Worm (Caenorhabditis elegans) whole organism, L4 larva: ENCODE results near the gene C28G1.2.

ENCODE experiments used
- F37D6.2 ChIP-seq: sonication (generic microtip); optimal IDR thresholded peaks from 2 replicates; lab custom pipeline; 2016; ENCODE audit warnings: mild to moderate bottlenecking, missing genetic modification characterization, missing compliant biosample characterization
- F44E2.7 ChIP-seq: fragments of 200-800 bp; sonication (Bioruptor generic); IDR thresholded peaks from 2 replicates; pipeline ENCODE4 v2.1.2; 2022; ENCODE audit warnings: missing genetic modification characterization, missing compliant biosample characterization
- T26A8.4 ChIP-seq: fragments of 200-800 bp; sonication (Bioruptor generic); IDR thresholded peaks from 2 replicates; pipeline ENCODE4 v1.3.6; 2022; ENCODE audit warnings: missing genetic modification characterization, missing compliant biosample characterization
- Y75B8A.6 ChIP-seq: fragments of 200-800 bp; sonication (Bioruptor generic); IDR thresholded peaks from 2 replicates; pipeline ENCODE4 v1.3.6; 2022; ENCODE audit warnings: missing genetic modification reagents, missing genetic modification characterization, missing compliant biosample characterization
- ZK546.5 ChIP-seq, 2 experiments: sonication (generic microtip); optimal IDR thresholded peaks; 2 replicates each; lab custom pipeline; 2017; ENCODE audit warnings: missing biosample characterization in 2 of 2, missing genetic modification characterization in 2 of 2
- aha-1 ChIP-seq: fragments of 150-350 bp; peaks from one replicate; lab custom pipeline; 2014; ENCODE audit warnings: missing biosample characterization, missing genetic modification characterization
- ceh-20 ChIP-seq: fragments of 200-800 bp; sonication (Bioruptor generic); IDR thresholded peaks from 2 replicates; pipeline ENCODE4 v1.3.6; 2022; ENCODE audit warnings: missing genetic modification reagents, missing genetic modification characterization, missing compliant biosample characterization
- cey-2 ChIP-seq: sonication (generic microtip); optimal IDR thresholded peaks from 3 replicates; lab custom pipeline; 2017; ENCODE audit warnings: missing genetic modification characterization, mild to moderate bottlenecking, missing compliant biosample characterization, antibody characterized with exemption, borderline replicate concordance; ENCODE audit not compliant: insufficient read depth
- ctbp-1 ChIP-seq: fragments of 200-800 bp; sonication (Bioruptor generic); IDR thresholded peaks from 2 replicates; pipeline ENCODE4 v1.3.6; 2022; ENCODE audit warnings: missing genetic modification reagents, missing genetic modification characterization, missing compliant biosample characterization
- daf-16 ChIP-seq, 3 experiments: sonication (generic microtip); optimal IDR thresholded peaks; 2 replicates each; lab custom pipeline; 2016 to 2017; ENCODE audit warnings: missing genetic modification characterization in 3 of 3, missing genetic modification reagents in 3 of 3, mild to moderate bottlenecking in 2 of 3, missing compliant biosample characterization in 2 of 3, missing biosample characterization in 1 of 3, moderate library complexity in 1 of 3
- dmd-6 ChIP-seq: fragments of 200-800 bp; sonication (Bioruptor generic); IDR thresholded peaks from 2 replicates; pipeline ENCODE4 v1.3.6; 2022; ENCODE audit warnings: missing genetic modification reagents, missing genetic modification characterization, missing compliant biosample characterization
- dpl-1 ChIP-seq: fragments of 150-350 bp; optimal IDR thresholded peaks from 2 replicates; lab custom pipeline; 2014; ENCODE audit warnings: missing biosample characterization, missing genetic modification reagents, missing genetic modification characterization
- dve-1 ChIP-seq: sonication (generic microtip); optimal IDR thresholded peaks from 2 replicates; lab custom pipeline; 2017; ENCODE audit warnings: antibody characterized with exemption, mild to moderate bottlenecking, missing genetic modification characterization, missing compliant biosample characterization; ENCODE audit not compliant: insufficient read depth
- egl-43 ChIP-seq: fragments of 200-800 bp; sonication (Bioruptor generic); IDR thresholded peaks from 2 replicates; pipeline ENCODE4 v1.3.6; 2022; ENCODE audit warnings: missing genetic modification reagents, missing genetic modification characterization, missing compliant biosample characterization
- fkh-10 ChIP-seq: fragments of 150-350 bp; optimal IDR thresholded peaks from 2 replicates; lab custom pipeline; 2014; ENCODE audit warnings: missing biosample characterization, missing genetic modification reagents, missing genetic modification characterization
- hif-1 ChIP-seq, 2 experiments: sonication (generic microtip); optimal IDR thresholded peaks; 2 replicates each; lab custom pipeline; 2016 to 2017; ENCODE audit warnings: missing compliant biosample characterization in 2 of 2, missing genetic modification characterization in 2 of 2, missing genetic modification reagents in 2 of 2, missing genotype in 2 of 2, mild to moderate bottlenecking in 1 of 2
- hlh-11 ChIP-seq: fragments of 200-800 bp; sonication (Bioruptor generic); optimal IDR thresholded peaks from 2 replicates; lab custom pipeline; 2018; ENCODE audit warnings: mild to moderate bottlenecking, missing genetic modification characterization, missing compliant biosample characterization
- hlh-30 ChIP-seq: sonication (generic microtip); optimal IDR thresholded peaks from 2 replicates; lab custom pipeline; 2017; ENCODE audit warnings: antibody characterized with exemption, mild to moderate bottlenecking, missing genetic modification characterization, missing compliant biosample characterization; ENCODE audit not compliant: insufficient read depth
- jun-1 ChIP-seq: fragments of 150-350 bp; optimal IDR thresholded peaks from 2 replicates; lab custom pipeline; 2014; ENCODE audit warnings: missing biosample characterization, missing genetic modification reagents, missing genetic modification characterization
- lim-7 ChIP-seq: fragments of 200-800 bp; sonication (Bioruptor generic); IDR thresholded peaks from 2 replicates; pipeline ENCODE4 v1.3.6; 2022; ENCODE audit warnings: missing genetic modification characterization, missing compliant biosample characterization
- lin-1 ChIP-seq: fragments of 200-800 bp; sonication (Bioruptor generic); IDR thresholded peaks from 2 replicates; pipeline ENCODE4 v1.3.6; 2022; ENCODE audit warnings: missing genetic modification reagents, missing genetic modification characterization, missing compliant biosample characterization
- lin-13 ChIP-seq: fragments of 150-350 bp; optimal IDR thresholded peaks from 2 replicates; lab custom pipeline; 2014; ENCODE audit warnings: missing biosample characterization, missing genetic modification reagents, missing genetic modification characterization
- lin-38 ChIP-seq: fragments of 200-800 bp; sonication (Bioruptor generic); IDR thresholded peaks from 2 replicates; pipeline ENCODE4 v1.3.6; 2022; ENCODE audit warnings: missing genetic modification reagents, missing genetic modification characterization, missing compliant biosample characterization
- lsy-2 ChIP-seq, 2 experiments: fragments of 150-350 bp in 1 of 2; sonication (generic microtip) in 1 of 2; optimal IDR thresholded peaks; 2 replicates each; lab custom pipeline; 2014 to 2017; ENCODE audit warnings: missing biosample characterization in 2 of 2, missing genetic modification characterization in 2 of 2
- mep-1 ChIP-seq: fragments of 150-350 bp; sonication (generic microtip); optimal IDR thresholded peaks from 3 replicates; lab custom pipeline; 2014; ENCODE audit warnings: missing biosample characterization, missing genetic modification characterization
- mes-2 ChIP-seq: sonication (generic microtip); optimal IDR thresholded peaks from 2 replicates; lab custom pipeline; 2016; ENCODE audit warnings: missing genotype, mild to moderate bottlenecking, missing genetic modification characterization, missing compliant biosample characterization; ENCODE audit not compliant: poor library complexity, severe bottlenecking
- nhr-102 ChIP-seq: sonication (generic microtip); optimal IDR thresholded peaks from 2 replicates; lab custom pipeline; 2016; ENCODE audit warnings: mild to moderate bottlenecking, missing genetic modification characterization, moderate library complexity, missing compliant biosample characterization
- nhr-28 ChIP-seq: fragments of 150-350 bp; optimal IDR thresholded peaks from 2 replicates; lab custom pipeline; 2014; ENCODE audit warnings: missing biosample characterization, missing genetic modification characterization
- nhr-42 ChIP-seq: fragments of 200-800 bp; sonication (Bioruptor generic); IDR thresholded peaks from 2 replicates; pipeline ENCODE4 v1.3.6; 2022; ENCODE audit warnings: missing genetic modification characterization, missing compliant biosample characterization
- nhr-48 ChIP-seq: sonication (generic microtip); optimal IDR thresholded peaks from 2 replicates; lab custom pipeline; 2016; ENCODE audit warnings: mild to moderate bottlenecking, missing genetic modification characterization, missing compliant biosample characterization
- pha-4 ChIP-seq, 2 experiments: fragments of 150-350 bp in 1 of 2; fragments of 200-800 bp in 1 of 2; sonication (Bioruptor generic) in 1 of 2; IDR thresholded peaks in 1 of 2; optimal IDR thresholded peaks in 1 of 2; 2 replicates each; pipeline versions ENCODE4 v1.3.6 to Lab custom; 2014 to 2022; ENCODE audit warnings: missing genetic modification characterization in 2 of 2, missing genetic modification reagents in 2 of 2, missing biosample characterization in 1 of 2, missing compliant biosample characterization in 1 of 2
- php-3 ChIP-seq: fragments of 200-800 bp; sonication (Bioruptor generic); IDR thresholded peaks from 2 replicates; pipeline ENCODE4 v1.3.6; 2022; ENCODE audit warnings: missing genetic modification reagents, missing genetic modification characterization, missing compliant biosample characterization
- pqm-1 ChIP-seq: sonication (generic microtip); optimal IDR thresholded peaks from 2 replicates; lab custom pipeline; 2017; ENCODE audit warnings: missing biosample characterization, missing genetic modification characterization
- spr-1 ChIP-seq: sonication (generic microtip); optimal IDR thresholded peaks from 2 replicates; lab custom pipeline; 2016; ENCODE audit warnings: mild to moderate bottlenecking, missing genetic modification characterization, missing compliant biosample characterization
- tag-97 ChIP-seq: fragments of 200-800 bp; sonication (Bioruptor generic); IDR thresholded peaks from 2 replicates; pipeline ENCODE4 v1.3.6; 2022; ENCODE audit warnings: missing genetic modification characterization, missing compliant biosample characterization
- tra-1 ChIP-seq: fragments of 200-800 bp; sonication (Bioruptor generic); IDR thresholded peaks from 2 replicates; pipeline ENCODE4 v1.3.6; 2022; ENCODE audit warnings: missing genetic modification reagents, missing genetic modification characterization, missing compliant biosample characterization
- unc-130 ChIP-seq: sonication (generic microtip); optimal IDR thresholded peaks from 2 replicates; lab custom pipeline; 2016; ENCODE audit warnings: missing genetic modification reagents, missing genetic modification characterization, missing compliant biosample characterization
- unc-62 ChIP-seq, 3 experiments: fragments of 150-350 bp in 1 of 3; sonication (generic microtip); optimal IDR thresholded peaks in 2 of 3; peaks in 1 of 3; 1 replicate in 1 of 3; 2 replicates in 2 of 3; lab custom pipeline; 2014 to 2017; ENCODE audit warnings: missing biosample characterization in 3 of 3, missing genetic modification characterization in 3 of 3, missing genetic modification reagents in 3 of 3, missing genotype in 1 of 3
- zfp-2 ChIP-seq: sonication (generic microtip); optimal IDR thresholded peaks from 2 replicates; lab custom pipeline; 2016; ENCODE audit warnings: mild to moderate bottlenecking, missing genetic modification characterization, missing compliant biosample characterization
- ztf-7 ChIP-seq: fragments of 150-350 bp; optimal IDR thresholded peaks from 2 replicates; lab custom pipeline; 2014; ENCODE audit warnings: missing biosample characterization, missing genetic modification characterization

Gene C28G1.2

ce11 chrX:8810908-8811307, 24.9 kb upstream of the C28G1.2 start, which contains the start of gene R04E5.9 (continued):
- peak; percentile 58; the same call in 1 of the 2 replicates for TF ChIP-seq pha-4 (GFP tag; IDR thresholded peaks at IDR 0.05; lab: Robert Waterston, UW)
- peak; percentile 33 for TF ChIP-seq pha-4 (tag; optimal IDR thresholded peaks at IDR 0.05; lab: Kevin White, UChicago)
- TF ChIP-seq egl-43 (GFP tag; lab: Robert Waterston, UW): peak; percentile 85
- peak; percentile 98 for TF ChIP-seq hlh-30 (tag; lab: Kevin White, UChicago)
- TF ChIP-seq spr-1 (tag; lab: Kevin White, UChicago): peak; percentile 23
- peak; percentile 78 for TF ChIP-seq T26A8.4 (GFP tag; lab: Robert Waterston, UW)
- TF ChIP-seq ceh-20 (GFP tag; lab: Robert Waterston, UW): peak; percentile 44; the same call in 1 of the 2 replicates
- peak; percentile 94 for TF ChIP-seq mep-1
- peak; percentile 65; the same call in 1 of the 2 replicates for TF ChIP-seq lin-1 (GFP tag; lab: Robert Waterston, UW)
- TF ChIP-seq ctbp-1 (GFP tag; lab: Robert Waterston, UW): peak; percentile 80
- TF ChIP-seq nhr-42 (GFP tag; lab: Robert Waterston, UW): peak; percentile 47; the same call in 1 of the 2 replicates
- no peak for TF ChIP-seq zfp-2 (tag; lab: Kevin White, UChicago)
- peak; percentile 57; the same call in 1 of the 2 replicates for TF ChIP-seq lin-38 (GFP tag; lab: Robert Waterston, UW)
- TF ChIP-seq lim-7 (GFP tag; lab: Robert Waterston, UW): no peak
- peak; percentile 52 for TF ChIP-seq jun-1
- peak; percentile 84 for TF ChIP-seq F37D6.2 (tag; lab: Kevin White, UChicago)
- peak; percentile 94 for TF ChIP-seq nhr-28
- peak; percentile 74 for TF ChIP-seq lin-13 (GFP tag; lab: Kevin White, UChicago)
- peak; percentile 90 for TF ChIP-seq fkh-10
- peak; percentile 42 for TF ChIP-seq ztf-7 (tag; lab: Kevin White, UChicago)
- TF ChIP-seq aha-1 (tag; lab: Kevin White, UChicago): peak; percentile 100
- TF ChIP-seq nhr-102 (tag; lab: Kevin White, UChicago): peak; percentile 71
- TF ChIP-seq ZK546.5 (tag; optimal IDR thresholded peaks at IDR 0.05; lab: Kevin White, UChicago): peak in 1 of 2 experiments; percentile 7
- no peak for TF ChIP-seq unc-130 (GFP tag; lab: Kevin White, UChicago)
- peak in 1 of 2 experiments; percentile 99 for TF ChIP-seq unc-62 (GFP tag; optimal IDR thresholded peaks at IDR 0.05 in 1 of 2; lab: Kevin White, UChicago)
- TF ChIP-seq unc-62 (tag; optimal IDR thresholded peaks at IDR 0.05; lab: Kevin White, UChicago): no peak
- TF ChIP-seq dpl-1: peak; percentile 49

- TF ChIP-seq hlh-11: peak; percentile 68
- peak; percentile 15 for TF ChIP-seq hlh-30 (tag; lab: Kevin White, UChicago)
- TF ChIP-seq nhr-28: peak; percentile 70
- no peak for TF ChIP-seq Y75B8A.6 (GFP tag; lab: Robert Waterston, UW)
- TF ChIP-seq daf-16 (GFP tag; optimal IDR thresholded peaks at IDR 0.05; lab: Kevin White, UChicago): no peak
- TF ChIP-seq daf-16 (tag; optimal IDR thresholded peaks at IDR 0.05; lab: Kevin White, UChicago): peak; percentile 82
- peak; percentile 69; the same call in 1 of the 2 replicates for TF ChIP-seq php-3 (GFP tag; lab: Robert Waterston, UW)
- TF ChIP-seq pqm-1: peak; percentile 90
- TF ChIP-seq cey-2 (tag; lab: Kevin White, UChicago): no peak
- no peak for TF ChIP-seq F44E2.7
- no peak for TF ChIP-seq lsy-2 (tag; optimal IDR thresholded peaks at IDR 0.05; lab: Kevin White, UChicago)
- TF ChIP-seq lin-38 (GFP tag; lab: Robert Waterston, UW): no peak
- peak; percentile 44 for TF ChIP-seq nhr-48 (tag; lab: Kevin White, UChicago)
- TF ChIP-seq mes-2 (tag; lab: Kevin White, UChicago): peak; percentile 33
- TF ChIP-seq dve-1 (tag; lab: Kevin White, UChicago): peak; percentile 78
- TF ChIP-seq hif-1 (tag; optimal IDR thresholded peaks at IDR 0.05; lab: Kevin White, UChicago): no peak
- peak; percentile 68; the same call in 1 of the 2 replicates for TF ChIP-seq tra-1 (GFP tag; lab: Robert Waterston, UW)
- no peak for TF ChIP-seq tag-97 (GFP tag; lab: Robert Waterston, UW)
- TF ChIP-seq dmd-6 (GFP tag; lab: Robert Waterston, UW): peak; percentile 75
Observed at ce11 chrX:8811916-8812315, 23.9 kb upstream of the C28G1.2 start, which contains the start of gene cnnm-2. TSS of gene cnnm-2 (plus strand) at chrX:8812105.
